Worm (Caenorhabditis elegans): ENCODE measurements around the gene T05B4.9.

T05B4.9 gene

ce11 chrV:4138688-4139087 lies 20.5 kb upstream of the T05B4.9 start, which contains the start of gene lgc-29:
TSS of gene lgc-29 (plus strand) at chrV:4138988.
- TF ChIP-seq hlh-8 (tag; optimal IDR thresholded peaks at IDR 0.05): no peak
- TF ChIP-seq fkh-6 (tag; optimal IDR thresholded peaks at IDR 0.05): no peak

ce11 chrV:4134728-4135127 lies 16.5 kb upstream of the T05B4.9 start, which contains the start of gene lgc-1:
TSS of gene lgc-1 (plus strand) at chrV:4135028.
- no peak for TF ChIP-seq zip-5 (tag; optimal IDR thresholded peaks at IDR 0.05)
- no peak for TF ChIP-seq K09A11.1 (tag; optimal IDR thresholded peaks at IDR 0.05; ENCODE audit: insufficient read depth)
- no peak for TF ChIP-seq eyg-1 (tag; optimal IDR thresholded peaks at IDR 0.05)
- no peak for TF ChIP-seq F13H6.1 (tag; optimal IDR thresholded peaks at IDR 0.05)
- no peak for TF ChIP-seq pax-1 (tag; optimal IDR thresholded peaks at IDR 0.05)
- no peak for TF ChIP-seq gmeb-2 (tag; optimal IDR thresholded peaks at IDR 0.05)
- TF ChIP-seq elt-4 (tag; optimal IDR thresholded peaks at IDR 0.05): no peak

ce11 chrV:4131471-4131939 lies 13.3 kb upstream of the T05B4.9 start, which contains the start of gene nhr-57:
TSS of gene nhr-57 (plus strand) at chrV:4131889.
- TF ChIP-seq mec-3 (tag; optimal IDR thresholded peaks at IDR 0.05; ENCODE audit: borderline replicate concordance): no peak
- peak; percentile 19 for TF ChIP-seq dve-1 (tag; optimal IDR thresholded peaks at IDR 0.05)
- no peak for TF ChIP-seq rnt-1 (tag; optimal IDR thresholded peaks at IDR 0.05)

ce11 chrV:4129604-4130003 lies 11.4 kb upstream of the T05B4.9 start, which contains the start of gene phat-4:
TSS of gene phat-4 (plus strand) at chrV:4129904.
- no peak for TF ChIP-seq ceh-14 (tag; optimal IDR thresholded peaks at IDR 0.05)
- TF ChIP-seq ceh-18 (tag; optimal IDR thresholded peaks at IDR 0.05): no peak
- TF ChIP-seq sdc-2 (tag; optimal IDR thresholded peaks at IDR 0.05): no peak
- no peak for TF ChIP-seq ttx-3 (tag; optimal IDR thresholded peaks at IDR 0.05)
- TF ChIP-seq pag-3 (tag; optimal IDR thresholded peaks at IDR 0.05; ENCODE audit: borderline replicate concordance): no peak
- TF ChIP-seq pha-2 (tag; optimal IDR thresholded peaks at IDR 0.05): no peak
- no peak for TF ChIP-seq zip-5 (tag; optimal IDR thresholded peaks at IDR 0.05)
- no peak for TF ChIP-seq elt-2 (tag; optimal IDR thresholded peaks at IDR 0.05)
- no peak for TF ChIP-seq lin-11 (tag; optimal IDR thresholded peaks at IDR 0.05)

ce11 chrV:4127435-4127834 lies 9.2 kb upstream of the T05B4.9 start, which contains the start of gene T05B4.13:
TSS of gene T05B4.13 (minus strand) at chrV:4127535.
- TF ChIP-seq sdc-2 (tag; optimal IDR thresholded peaks at IDR 0.05) (no peak), pag-3 (tag; optimal IDR thresholded peaks at IDR 0.05; ENCODE audit: borderline replicate concordance) (no peak), che-1 (tag; optimal IDR thresholded peaks at IDR 0.05) (no peak), mec-3 (tag; optimal IDR thresholded peaks at IDR 0.05; ENCODE audit: borderline replicate concordance) (no peak), ceh-34 (tag; optimal IDR thresholded peaks at IDR 0.05) (no peak), ztf-16 (tag; optimal IDR thresholded peaks at IDR 0.05) (no peak), F13H6.1 (tag; optimal IDR thresholded peaks at IDR 0.05) (no peak), C38D4.7 (GFP tag; optimal IDR thresholded peaks at IDR 0.05) (no peak), nhr-232 (tag; optimal IDR thresholded peaks at IDR 0.05) (no peak), C08G9.2 (tag; optimal IDR thresholded peaks at IDR 0.05) (no peak), unc-55 (GFP tag; optimal IDR thresholded peaks at IDR 0.05) (no peak), dmd-4 (tag; optimal IDR thresholded peaks at IDR 0.05; ENCODE audit: borderline replicate concordance) (no peak), sox-2 (GFP tag; IDR thresholded peaks at IDR 0.05) (no peak), hlh-6 (tag; optimal IDR thresholded peaks at IDR 0.05) (no peak), pqm-1 (tag; optimal IDR thresholded peaks at IDR 0.05) (no peak), ceh-9 (tag; optimal IDR thresholded peaks at IDR 0.05) (no peak), odd-2 (tag; optimal IDR thresholded peaks at IDR 0.05) (no peak), unc-42 (tag; optimal IDR thresholded peaks at IDR 0.05) (no peak), Y22D7AL.16 (tag; optimal IDR thresholded peaks at IDR 0.05) (no peak), elt-4 (tag; optimal IDR thresholded peaks at IDR 0.05) (no peak)

Data from whole organism, late embryonic.